Fruit fly (Drosophila melanogaster) whole organism, embryonic: ENCODE results near the gene CG32554.

ENCODE experiments used
- Bgb ChIP-seq: fragments of 200-800 bp; sonication (Bioruptor generic); IDR thresholded peaks from 2 replicates; pipeline ENCODE4 v1.3.6; 2022; ENCODE audit warnings: missing biosample characterization, missing genetic modification characterization; ENCODE audit not compliant: partially characterized antibody
- Bteb2 ChIP-seq: fragments of 200-800 bp; sonication (Bioruptor generic); optimal IDR thresholded peaks from 2 replicates; lab custom pipeline; 2016; ENCODE audit warnings: missing biosample characterization, missing genetic modification characterization
- CG12104 ChIP-seq: fragments of 200-800 bp; sonication (Bioruptor generic); optimal IDR thresholded peaks from 3 replicates; lab custom pipeline; 2016; ENCODE audit warnings: missing biosample characterization, missing genetic modification characterization
- CG12236 ChIP-seq: fragments of 200-800 bp; sonication (Bioruptor generic); optimal IDR thresholded peaks from 2 replicates; lab custom pipeline; 2016; ENCODE audit warnings: missing biosample characterization, missing genetic modification characterization
- CG1233 ChIP-seq: fragments of 200-800 bp; sonication (Bioruptor generic); optimal IDR thresholded peaks from 4 replicates; lab custom pipeline; 2018; ENCODE audit warnings: missing biosample characterization, mild to moderate bottlenecking, missing genetic modification characterization
- CG12391 ChIP-seq: fragments of 200-800 bp; sonication (Bioruptor generic); optimal IDR thresholded peaks from 3 replicates; lab custom pipeline; 2018; ENCODE audit warnings: missing biosample characterization, mild to moderate bottlenecking, missing genetic modification characterization, moderate library complexity
- CG12942 ChIP-seq: fragments of 200-800 bp; sonication (Bioruptor generic); optimal IDR thresholded peaks from 3 replicates; lab custom pipeline; 2016; ENCODE audit warnings: missing biosample characterization, missing genetic modification characterization
- CG13287 ChIP-seq: fragments of 200-800 bp; sonication (Bioruptor generic); IDR thresholded peaks from 2 replicates; pipeline ENCODE4 v1.3.6; 2022; ENCODE audit warnings: missing biosample characterization, missing genetic modification characterization; ENCODE audit not compliant: partially characterized antibody
- CG13894 ChIP-seq: fragments of 200-800 bp; sonication (Bioruptor generic); optimal IDR thresholded peaks from 3 replicates; lab custom pipeline; 2018; ENCODE audit warnings: missing biosample characterization, mild to moderate bottlenecking, missing genetic modification characterization, moderate library complexity
- CG15601 ChIP-seq: fragments of 200-800 bp; sonication (Bioruptor generic); optimal IDR thresholded peaks from 3 replicates; lab custom pipeline; 2019; ENCODE audit warnings: missing biosample characterization, mild to moderate bottlenecking, missing genetic modification characterization, moderate library complexity
- CG16863 ChIP-seq: fragments of 200-800 bp; sonication (Bioruptor generic); optimal IDR thresholded peaks from 3 replicates; lab custom pipeline; 2016; ENCODE audit warnings: missing biosample characterization, missing genetic modification characterization
- CG17385 ChIP-seq: fragments of 200-800 bp; sonication (Bioruptor generic); optimal IDR thresholded peaks from 3 replicates; lab custom pipeline; 2018; ENCODE audit warnings: missing biosample characterization, mild to moderate bottlenecking, missing genetic modification characterization
- CG17829 ChIP-seq: fragments of 200-800 bp; optimal IDR thresholded peaks from 2 replicates; lab custom pipeline; 2019; ENCODE audit warnings: missing biosample characterization, mild to moderate bottlenecking, missing genetic modification characterization, moderate library complexity
- CG1792 ChIP-seq: fragments of 200-800 bp; sonication (Bioruptor generic); optimal IDR thresholded peaks from 2 replicates; lab custom pipeline; 2016; ENCODE audit warnings: missing biosample characterization, missing genetic modification characterization
- CG2116 ChIP-seq: fragments of 200-800 bp; sonication (Bioruptor generic); optimal IDR thresholded peaks from 3 replicates; lab custom pipeline; 2018; ENCODE audit warnings: missing biosample characterization, mild to moderate bottlenecking, missing genetic modification characterization
- CG2129 ChIP-seq: fragments of 200-800 bp; sonication (Bioruptor generic); IDR thresholded peaks from 2 replicates; pipeline ENCODE4 v1.3.6; 2022; ENCODE audit warnings: missing biosample characterization, missing genetic modification characterization; ENCODE audit not compliant: partially characterized antibody
- CG31224 ChIP-seq: fragments of 200-800 bp; sonication (Bioruptor generic); IDR thresholded peaks from 2 replicates; pipeline ENCODE4 v1.3.6; 2022; ENCODE audit warnings: missing biosample characterization, missing genetic modification characterization
- CG32772 ChIP-seq: fragments of 200-800 bp; sonication (Bioruptor generic); IDR thresholded peaks from 2 replicates; pipeline ENCODE4 v1.3.6; 2022; ENCODE audit warnings: missing biosample characterization, missing genetic modification characterization
- CG4730 ChIP-seq: fragments of 200-800 bp; sonication (Bioruptor generic); IDR thresholded peaks from 2 replicates; pipeline ENCODE4 v1.3.6; 2022; ENCODE audit warnings: missing biosample characterization, missing genetic modification characterization
- CG6683 ChIP-seq: fragments of 200-800 bp; sonication (Bioruptor generic); optimal IDR thresholded peaks from 2 replicates; lab custom pipeline; 2017; ENCODE audit warnings: missing biosample characterization, mild to moderate bottlenecking, missing genetic modification characterization, missing genetic modification reagents
- CG7928 ChIP-seq: fragments of 200-800 bp; sonication (Bioruptor generic); optimal IDR thresholded peaks from 2 replicates; lab custom pipeline; 2017; ENCODE audit warnings: missing biosample characterization, mild to moderate bottlenecking, missing genetic modification characterization
- CG7963 ChIP-seq: fragments of 200-800 bp; sonication (Bioruptor generic); IDR thresholded peaks from 3 replicates; pipeline ENCODE4 v1.3.6; 2022; ENCODE audit warnings: missing biosample characterization, missing genetic modification characterization; ENCODE audit not compliant: partially characterized antibody
- CG8388 ChIP-seq: fragments of 200-800 bp; sonication (Bioruptor generic); optimal IDR thresholded peaks from 2 replicates; lab custom pipeline; 2019; ENCODE audit warnings: missing biosample characterization, mild to moderate bottlenecking, missing genetic modification characterization, moderate library complexity
- Dref ChIP-seq: fragments of 200-800 bp; sonication (Bioruptor generic); IDR thresholded peaks from 2 replicates; pipeline ENCODE4 v1.3.6; 2022; ENCODE audit warnings: missing biosample characterization, missing genetic modification characterization
- Ets65A ChIP-seq: fragments of 200-800 bp; sonication (Bioruptor generic); peaks from one replicate; lab custom pipeline; 2016; ENCODE audit warnings: missing biosample characterization, missing genetic modification characterization
- GATAe ChIP-seq: fragments of 200-800 bp; sonication (Bioruptor generic); conservative IDR thresholded peaks from 2 replicates; pipeline ENCODE4 v1.3.6; 2022; ENCODE audit warnings: missing biosample characterization, missing genetic modification characterization
- Lhr ChIP-seq: fragments of 200-800 bp; sonication (Bioruptor generic); optimal IDR thresholded peaks from 3 replicates; lab custom pipeline; 2017; ENCODE audit warnings: mild to moderate bottlenecking, missing biosample characterization, missing genetic modification reagents, missing genetic modification characterization
- Med ChIP-seq: fragments of 200-800 bp; sonication (Bioruptor generic); peaks from one replicate; lab custom pipeline; 2016; ENCODE audit warnings: missing biosample characterization, missing genetic modification characterization, mild to moderate bottlenecking, inconsistent platforms, moderate library complexity
- Myb ChIP-seq: fragments of 200-800 bp; sonication (Bioruptor generic); optimal IDR thresholded peaks from 2 replicates; lab custom pipeline; 2016; ENCODE audit warnings: missing biosample characterization, missing genetic modification characterization
- NC2β ChIP-seq: fragments of 200-800 bp; sonication (Bioruptor generic); optimal IDR thresholded peaks from 2 replicates; lab custom pipeline; 2016; ENCODE audit warnings: missing biosample characterization, missing genetic modification characterization
- Opbp ChIP-seq: fragments of 200-800 bp; sonication (Bioruptor generic); IDR thresholded peaks from 3 replicates; pipeline ENCODE4 v1.3.6; 2022; ENCODE audit warnings: missing biosample characterization, missing genetic modification characterization; ENCODE audit not compliant: partially characterized antibody
- PHDP ChIP-seq: fragments of 200-800 bp; sonication (Bioruptor generic); optimal IDR thresholded peaks from 3 replicates; lab custom pipeline; 2018; ENCODE audit warnings: missing biosample characterization, mild to moderate bottlenecking, missing genetic modification characterization, moderate library complexity
- Scr ChIP-seq: fragments of 200-800 bp; sonication (Bioruptor generic); IDR thresholded peaks from 2 replicates; pipeline ENCODE4 v1.3.6; 2022; ENCODE audit warnings: missing biosample characterization, missing genetic modification characterization; ENCODE audit not compliant: partially characterized antibody
- Stat92E ChIP-seq, 3 experiments: fragments of >200 bp in 2 of 3; fragments of 200-800 bp in 1 of 3; sonication (Bioruptor generic) in 1 of 3; optimal IDR thresholded peaks; 2 replicates each; lab custom pipeline; 2017 to 2019; ENCODE audit warnings: missing biosample characterization in 3 of 3, missing genetic modification characterization in 3 of 3, mild to moderate bottlenecking in 1 of 3, moderate library complexity in 1 of 3
- aop ChIP-seq: fragments of 200-800 bp; sonication (Bioruptor generic); IDR thresholded peaks from 2 replicates; pipeline ENCODE4 v1.3.6; 2022; ENCODE audit warnings: missing biosample characterization, missing genetic modification characterization
- br ChIP-seq: fragments of >200 bp; optimal IDR thresholded peaks from 2 replicates; lab custom pipeline; 2017
- cwo ChIP-seq: fragments of 200-800 bp; sonication (Bioruptor generic); optimal IDR thresholded peaks from 3 replicates; lab custom pipeline; 2017; ENCODE audit warnings: missing biosample characterization, missing genetic modification characterization, mild to moderate bottlenecking, moderate library complexity, missing genetic modification reagents
- ftz-f1 ChIP-seq: fragments of 200-800 bp; sonication (Bioruptor generic); optimal IDR thresholded peaks from 2 replicates; lab custom pipeline; 2016; ENCODE audit warnings: missing biosample characterization, missing genetic modification characterization
- fu2 ChIP-seq: fragments of 200-800 bp; sonication (Bioruptor generic); optimal IDR thresholded peaks from 2 replicates; lab custom pipeline; 2016; ENCODE audit warnings: missing biosample characterization, missing genetic modification characterization
- gfzf ChIP-seq: fragments of 200-800 bp; sonication (Bioruptor generic); optimal IDR thresholded peaks from 2 replicates; lab custom pipeline; 2016; ENCODE audit warnings: missing biosample characterization, mild to moderate bottlenecking, missing genetic modification characterization, moderate library complexity
- hbn ChIP-seq: fragments of 200-800 bp; sonication (Bioruptor generic); IDR thresholded peaks from 2 replicates; pipeline ENCODE4 v1.3.6; 2022; ENCODE audit warnings: missing biosample characterization, missing genetic modification characterization; ENCODE audit not compliant: partially characterized antibody
- pfk ChIP-seq: fragments of 200-800 bp; sonication (Bioruptor generic); optimal IDR thresholded peaks from 2 replicates; lab custom pipeline; 2018; ENCODE audit warnings: missing biosample characterization, mild to moderate bottlenecking, missing genetic modification characterization, moderate library complexity
- pum ChIP-seq: fragments of 200-800 bp; sonication (Bioruptor generic); optimal IDR thresholded peaks from 2 replicates; lab custom pipeline; 2016; ENCODE audit warnings: missing biosample characterization, missing genetic modification characterization
- sna ChIP-seq: fragments of 200-800 bp; sonication (Bioruptor generic); IDR thresholded peaks from 2 replicates; pipeline ENCODE4 v1.3.6; 2022; ENCODE audit warnings: missing biosample characterization, missing genetic modification characterization; ENCODE audit not compliant: partially characterized antibody
- tna ChIP-seq: fragments of 200-800 bp; sonication (Bioruptor generic); IDR thresholded peaks from 2 replicates; pipeline ENCODE4 v1.3.6; 2022; ENCODE audit warnings: missing biosample characterization, missing genetic modification characterization; ENCODE audit not compliant: partially characterized antibody
- unc-4 ChIP-seq: fragments of 200-800 bp; sonication (Bioruptor generic); IDR thresholded peaks from 2 replicates; pipeline ENCODE4 v1.3.6; 2022; ENCODE audit warnings: missing biosample characterization, missing genetic modification characterization; ENCODE audit not compliant: partially characterized antibody
- vfl ChIP-seq: fragments of 200-800 bp; sonication (Bioruptor generic); optimal IDR thresholded peaks from 2 replicates; lab custom pipeline; 2016; ENCODE audit warnings: missing biosample characterization, missing genetic modification characterization
- vnd ChIP-seq: fragments of 200-800 bp; sonication (Bioruptor generic); IDR thresholded peaks from 3 replicates; pipeline ENCODE4 v1.3.6; 2022; ENCODE audit warnings: missing biosample characterization, missing genetic modification characterization; ENCODE audit not compliant: partially characterized antibody
- wek ChIP-seq: fragments of 200-800 bp; sonication (Bioruptor generic); optimal IDR thresholded peaks from 3 replicates; lab custom pipeline; 2018; ENCODE audit warnings: missing biosample characterization, mild to moderate bottlenecking, missing genetic modification characterization, moderate library complexity
- zfh1 ChIP-seq: fragments of 200-800 bp; sonication (Bioruptor generic); IDR thresholded peaks from 3 replicates; pipeline ENCODE4 v1.3.6; 2022; ENCODE audit warnings: missing biosample characterization, missing genetic modification characterization

Gene CG32554

DNA sequence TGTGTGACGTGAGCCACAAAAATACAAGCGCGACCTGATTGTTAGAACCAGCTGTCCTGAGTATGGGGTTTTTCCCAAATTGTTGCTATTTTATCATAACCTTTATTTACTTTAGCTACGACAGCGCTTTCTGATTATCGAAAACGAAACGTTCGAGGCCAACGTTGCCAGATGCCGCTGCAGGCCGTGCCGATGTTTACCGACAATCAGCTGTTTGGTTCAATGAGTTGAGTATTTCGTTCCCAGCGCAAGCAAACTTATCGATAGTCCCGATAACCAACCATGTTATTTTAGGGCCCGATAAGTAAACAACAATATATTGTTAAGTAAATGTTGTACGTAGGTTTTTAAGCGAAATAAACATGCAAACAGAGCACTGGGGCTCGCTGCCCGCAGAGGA, 2.3 kb downstream of the CG32554 start, which contains the start of the genes CG15814 and Spt7 (continued):
- TF ChIP-seq CG7928, result peak; percentile 6
- TF ChIP-seq Stat92E (GFP tag; optimal IDR thresholded peaks at IDR 0.05; lab: Kevin White, UChicago), result no peak
- TF ChIP-seq CG8388, result no peak
- TF ChIP-seq CG17385 (GFP tag; lab: Kevin White, UChicago), result peak; percentile 31
- no peak for TF ChIP-seq br (lab: Kevin White, UChicago)
- no peak for TF ChIP-seq GATAe
- peak; percentile 94 for TF ChIP-seq Med
- no peak for TF ChIP-seq CG12104 (GFP tag; lab: Kevin White, UChicago)
- no peak for TF ChIP-seq CG32772 (GFP tag; lab: Robert Waterston, UW)
- TF ChIP-seq Opbp (GFP tag; lab: Robert Waterston, UW), result peak; percentile 84
- TF ChIP-seq pfk (GFP tag; lab: Kevin White, UChicago), result peak; percentile 62
- TF ChIP-seq PHDP (tag; lab: Kevin White, UChicago), result peak; percentile 33
- peak; percentile 40 for TF ChIP-seq CG15601 (tag; lab: Kevin White, UChicago)
- TF ChIP-seq Ets65A (GFP tag; lab: Kevin White, UChicago), result no peak
- no peak for TF ChIP-seq CG4730 (GFP tag; lab: Robert Waterston, UW)
- TF ChIP-seq aop (GFP tag; lab: Robert Waterston, UW), result no peak
- peak; percentile 83 for TF ChIP-seq CG2116
- TF ChIP-seq CG17829, result peak; percentile 62
- peak; percentile 83 for TF ChIP-seq Scr (GFP tag; lab: Robert Waterston, UW)
- TF ChIP-seq CG16863 (GFP tag; lab: Kevin White, UChicago), result peak; percentile 30
- TF ChIP-seq NC2β (GFP tag; lab: Kevin White, UChicago), result peak; percentile 40
- TF ChIP-seq Bteb2 (GFP tag; lab: Kevin White, UChicago), result peak; percentile 4
- TF ChIP-seq CG12236 (GFP tag; lab: Kevin White, UChicago), result peak; percentile 37
- TF ChIP-seq CG13287 (GFP tag; lab: Robert Waterston, UW), result peak; percentile 88
- TF ChIP-seq Bgb (GFP tag; lab: Robert Waterston, UW), result peak; percentile 88
- peak; percentile 72 for TF ChIP-seq sna (GFP tag; lab: Robert Waterston, UW)
- peak; percentile 34 for TF ChIP-seq CG1792 (GFP tag; lab: Kevin White, UChicago)
- TF ChIP-seq CG2129 (GFP tag; lab: Robert Waterston, UW), result peak; percentile 54
- peak; percentile 34 for TF ChIP-seq Lhr (GFP tag; lab: Kevin White, UChicago)
- TF ChIP-seq CG7963 (GFP tag; lab: Robert Waterston, UW), result peak; percentile 81
- no peak for TF ChIP-seq pum (GFP tag; lab: Kevin White, UChicago)
- TF ChIP-seq vfl, result peak; percentile 48
- peak; percentile 75 for TF ChIP-seq vnd
- TF ChIP-seq CG13894 (tag; lab: Kevin White, UChicago), result no peak
- peak; percentile 87 for TF ChIP-seq unc-4 (GFP tag; lab: Robert Waterston, UW)
- TF ChIP-seq CG6683, result peak; percentile 31
- TF ChIP-seq Myb, result peak; percentile 72
- TF ChIP-seq ftz-f1 (GFP tag; lab: Kevin White, UChicago), result peak; percentile 35
- no peak for TF ChIP-seq CG12942 (GFP tag; lab: Kevin White, UChicago)
- TF ChIP-seq fu2 (GFP tag; lab: Kevin White, UChicago), result peak; percentile 5
- TF ChIP-seq gfzf, result peak; percentile 26
- peak; percentile 35 for TF ChIP-seq wek
- peak; percentile 2 for TF ChIP-seq CG1233
- TF ChIP-seq Dref (GFP tag; lab: Robert Waterston, UW), result peak; percentile 85
- TF ChIP-seq CG12391 (tag; lab: Kevin White, UChicago), result peak; percentile 22
- TF ChIP-seq CG31224 (GFP tag; lab: Robert Waterston, UW), result no peak
- peak; percentile 74 for TF ChIP-seq tna
- no peak for TF ChIP-seq cwo (GFP tag; lab: Kevin White, UChicago)
- TF ChIP-seq zfh1 (GFP tag; lab: Robert Waterston, UW), result peak; percentile 52; the same call in 1 of the 3 replicates
- peak; percentile 84 for TF ChIP-seq hbn
